Worm (Caenorhabditis elegans) whole organism, midembryonic: ENCODE measurements around the gene F13A2.9.

ENCODE experiments used
- ref-1 ChIP-seq: fragments of 200-800 bp; sonication (Bioruptor generic); conservative IDR thresholded peaks from 2 replicates; pipeline ENCODE4 v1.3.6; 2022; ENCODE audit warnings: missing genetic modification reagents, missing genetic modification characterization, missing compliant biosample characterization
- ztf-29 ChIP-seq: fragments of 200-800 bp; sonication (Bioruptor generic); IDR thresholded peaks from 2 replicates; pipeline ENCODE4 v1.3.6; 2022; ENCODE audit warnings: missing genetic modification reagents, missing genetic modification characterization, missing compliant biosample characterization

- TF ChIP-seq ztf-29 (GFP tag; lab: Robert Waterston, UW) (no peak), ref-1 (GFP tag; lab: Robert Waterston, UW) (no peak)
Measured at ce11 chrV:4435411-4435981, 48.2 kb upstream of the F13A2.9 start, which contains the start of gene Y47D7A.13.
